Fruit fly (Drosophila melanogaster) S2 (cell line): ENCODE measurements around the gene CG34296.

Experiments used
- CG8478 ChIP-seq: fragments of >200 bp; optimal IDR thresholded peaks from 2 replicates; lab custom pipeline; 2018
- CTCF ChIP-seq, 2 experiments: fragments of >200 bp; optimal IDR thresholded peaks; 2 replicates each; lab custom pipeline; 2018

The CG34296 gene

DNA sequence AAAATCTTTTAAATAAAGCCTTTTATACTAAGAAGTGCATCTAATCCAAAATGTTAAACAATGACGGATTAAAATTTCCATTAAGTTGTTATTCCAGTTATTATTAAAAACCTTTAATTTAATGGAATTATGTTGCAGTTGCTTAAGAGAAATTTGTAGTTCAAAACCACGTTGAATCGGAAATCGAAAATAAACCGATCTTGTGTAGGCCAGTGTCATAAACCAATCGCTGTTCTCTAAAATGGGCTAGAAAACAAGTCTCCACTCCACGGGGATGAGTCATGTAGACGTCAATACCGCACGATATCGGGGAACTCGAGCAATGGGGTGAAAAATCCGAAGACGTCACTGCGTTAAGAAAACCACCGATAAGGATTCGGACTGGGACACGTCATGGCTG, 39.2 kb downstream of the CG34296 start:
- TF ChIP-seq CG8478 (lab: Kevin White, UChicago) (no peak), CTCF (optimal IDR thresholded peaks at IDR 0.05; lab: Kevin White, UChicago) (no peak)

DNA sequence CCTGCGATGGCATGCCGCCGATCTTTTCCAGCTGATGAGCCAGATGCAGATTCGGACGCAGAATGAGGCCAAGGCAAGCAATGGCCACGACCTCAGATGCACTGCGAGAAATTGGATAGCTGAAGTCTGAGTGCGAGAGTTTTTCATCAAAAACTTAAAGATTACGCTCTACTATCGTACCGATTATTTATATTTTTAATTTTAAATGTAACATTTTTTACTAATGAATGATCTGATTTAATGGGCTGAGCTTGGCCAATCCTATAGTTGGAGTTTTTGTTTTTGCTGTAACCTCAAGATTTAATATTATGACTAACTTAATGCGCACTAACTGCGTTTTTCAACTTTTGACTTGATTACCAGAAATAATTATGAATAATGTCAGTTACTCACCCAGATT, 40.0 kb downstream of the CG34296 start:
- TF ChIP-seq CTCF (optimal IDR thresholded peaks at IDR 0.05; lab: Kevin White, UChicago): no peak
- TF ChIP-seq CG8478 (lab: Kevin White, UChicago): no peak

DNA sequence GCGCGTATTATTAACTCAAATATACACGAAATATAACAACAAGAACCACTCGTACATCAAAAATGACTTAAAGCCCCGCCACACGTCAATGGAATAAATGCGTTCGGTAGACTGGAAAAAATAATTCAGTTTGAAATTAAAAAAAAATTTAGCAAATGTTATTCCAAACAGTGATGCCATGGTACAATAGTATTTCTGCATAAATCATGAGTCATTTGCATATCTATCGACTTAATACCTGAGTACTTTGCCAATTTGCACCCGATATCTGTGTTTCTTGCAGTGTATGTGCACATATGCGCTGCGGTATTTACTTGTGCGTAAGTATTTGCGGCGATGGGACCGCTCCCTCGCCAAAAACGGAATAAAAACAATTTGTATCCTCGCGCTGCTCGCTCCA, 40.8 kb downstream of the CG34296 start:
- TF ChIP-seq CG8478 (lab: Kevin White, UChicago) (no peak), CTCF (optimal IDR thresholded peaks at IDR 0.05; lab: Kevin White, UChicago) (no peak)

DNA sequence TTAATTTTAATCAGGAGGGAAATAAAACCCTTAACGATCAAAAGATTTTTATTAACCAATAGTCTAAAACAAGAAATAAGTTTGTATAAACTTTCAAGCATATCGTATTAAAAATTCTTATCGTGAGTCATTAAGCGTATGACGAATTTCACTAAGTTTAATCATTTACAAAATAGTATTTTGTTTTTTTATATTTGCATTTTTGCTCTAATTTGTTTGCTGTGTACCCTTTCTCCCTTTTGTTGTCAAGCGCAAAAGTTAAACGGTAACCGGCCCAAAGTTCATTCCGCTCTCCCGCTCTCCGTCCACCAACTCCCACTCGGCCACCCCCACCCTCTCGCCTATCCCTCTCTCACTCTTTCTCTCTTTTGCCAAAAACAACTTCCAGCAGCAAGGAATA, 41.5 kb downstream of the CG34296 start:
- TF ChIP-seq CTCF (optimal IDR thresholded peaks at IDR 0.05; lab: Kevin White, UChicago) (no peak), CG8478 (lab: Kevin White, UChicago) (no peak)

DNA sequence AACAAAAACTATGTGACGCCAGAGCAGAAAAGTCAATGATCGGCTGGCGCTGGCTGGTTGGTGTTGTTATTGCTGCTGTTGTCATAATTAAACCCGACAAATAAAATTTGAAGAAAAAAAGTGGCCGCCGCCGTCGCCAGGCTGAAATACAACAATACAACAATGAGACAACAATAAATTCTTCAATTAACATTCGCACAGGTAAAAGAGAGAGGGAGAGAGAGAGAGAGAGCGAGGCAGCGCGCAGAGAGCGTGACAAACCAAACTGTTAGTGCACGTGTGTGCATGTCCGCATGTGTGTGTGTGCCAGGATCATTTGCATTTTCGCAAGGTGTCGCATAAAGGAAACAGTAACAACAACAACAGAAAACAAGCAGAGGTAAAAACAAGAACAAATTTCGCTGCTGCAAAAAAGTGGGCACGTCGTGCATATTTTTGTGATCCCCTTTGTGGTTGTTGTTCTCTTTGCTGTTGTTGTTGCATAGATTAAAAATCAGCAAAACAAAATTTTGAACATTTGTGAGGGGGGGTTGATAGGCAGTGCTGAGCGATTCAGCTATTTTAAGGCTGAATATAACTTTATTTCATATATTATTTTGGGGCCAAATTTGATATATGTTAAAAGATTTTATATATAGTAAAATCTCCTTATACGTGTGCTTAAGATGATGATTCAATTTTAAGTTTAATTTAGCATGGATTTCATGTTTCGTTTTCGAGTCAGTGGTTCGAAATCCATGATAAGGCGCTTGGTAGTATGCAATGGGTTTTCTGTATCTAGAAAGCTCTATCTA, 42.1 kb downstream of the CG34296 start:
- TF ChIP-seq CTCF (optimal IDR thresholded peaks at IDR 0.05; lab: Kevin White, UChicago) (no peak), CG8478 (lab: Kevin White, UChicago) (no peak)

DNA sequence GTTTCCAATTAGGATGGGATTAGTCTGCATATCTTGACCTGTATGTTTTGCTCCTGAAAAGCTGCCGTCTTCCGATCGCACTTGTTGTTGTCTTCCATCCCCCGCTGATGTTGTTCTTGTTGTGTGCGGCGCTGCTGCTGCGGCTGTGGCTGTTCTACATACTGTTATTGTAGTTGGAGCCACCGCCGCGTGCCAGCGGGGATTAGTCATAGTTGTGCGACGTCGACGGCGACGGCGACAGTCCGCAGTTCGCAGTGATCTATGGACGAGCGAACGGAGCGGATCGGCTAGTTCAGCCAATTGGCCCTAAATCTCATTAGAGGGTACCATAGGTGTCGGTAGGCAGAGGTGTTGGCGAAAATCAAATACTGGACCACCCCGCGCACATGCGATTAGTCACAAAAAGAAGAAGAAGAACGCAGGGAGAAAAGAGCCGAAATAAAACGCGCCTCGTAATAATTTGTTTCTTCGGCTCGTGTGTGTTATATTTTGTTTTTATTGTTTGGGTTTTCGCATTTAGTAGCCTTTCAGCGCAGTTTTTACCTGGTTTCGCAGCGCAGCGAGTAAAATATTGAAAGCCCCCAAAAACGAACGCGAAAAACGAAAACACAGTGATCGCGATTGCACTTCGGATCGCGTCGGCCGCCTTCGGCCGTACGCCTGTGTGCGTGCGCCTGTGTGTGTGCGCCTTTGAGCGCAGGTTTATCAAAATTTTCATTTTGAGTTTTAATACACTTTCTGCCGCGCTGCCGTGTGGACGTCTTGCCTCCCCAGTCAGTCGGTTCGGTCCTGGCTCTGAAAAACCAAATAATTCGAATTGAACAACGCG, 43.1 kb downstream of the CG34296 start, which contains the start of gene kay:
TSS of gene kay (plus strand) at position 729 of the 829 bp plus-strand sequence.
- TF ChIP-seq CTCF (optimal IDR thresholded peaks at IDR 0.05; lab: Kevin White, UChicago): no peak
- no peak for TF ChIP-seq CG8478 (lab: Kevin White, UChicago)

DNA sequence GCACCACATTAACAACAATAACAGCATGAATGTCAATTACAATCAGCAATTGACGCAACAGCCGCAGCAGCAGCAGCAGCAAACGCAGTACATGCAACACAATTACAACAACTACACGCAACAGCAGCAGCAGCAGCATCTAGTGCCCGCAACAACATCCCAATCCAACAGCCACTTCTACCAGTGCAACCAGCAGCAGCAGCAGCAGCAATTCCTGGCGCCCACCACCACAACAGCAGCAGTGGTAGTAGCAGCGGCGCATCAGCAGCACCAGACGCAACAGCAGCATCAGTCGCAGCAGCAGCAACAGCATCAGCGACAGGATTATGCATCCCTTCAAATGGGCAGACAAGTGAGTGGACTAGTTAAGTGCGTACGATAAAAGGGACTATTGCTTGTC, 44.9 kb downstream of the CG34296 start:
- TF ChIP-seq CTCF (optimal IDR thresholded peaks at IDR 0.05; lab: Kevin White, UChicago) (no peak), CG8478 (lab: Kevin White, UChicago) (no peak)

DNA sequence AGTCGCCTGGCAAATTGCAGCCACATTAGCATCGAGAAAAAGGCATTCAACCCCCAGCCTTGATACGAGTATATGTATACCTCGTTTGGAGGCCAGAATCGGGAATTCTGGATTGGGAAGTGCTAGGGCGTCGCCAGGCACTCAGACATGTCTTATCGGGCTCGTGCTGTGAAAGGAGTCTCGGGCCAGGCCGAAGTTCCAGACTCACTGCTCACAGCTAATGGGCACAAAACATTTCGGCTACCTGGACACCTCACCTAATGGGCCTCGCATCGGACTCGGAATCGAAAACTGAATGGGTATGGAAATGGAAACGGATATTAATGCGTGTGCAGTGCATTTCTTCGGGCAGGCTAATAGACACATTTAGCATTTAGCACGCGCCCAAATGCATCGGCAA, 48.6 kb downstream of the CG34296 start:
- TF ChIP-seq CG8478 (lab: Kevin White, UChicago): no peak
- no peak for TF ChIP-seq CTCF (optimal IDR thresholded peaks at IDR 0.05; lab: Kevin White, UChicago)

DNA sequence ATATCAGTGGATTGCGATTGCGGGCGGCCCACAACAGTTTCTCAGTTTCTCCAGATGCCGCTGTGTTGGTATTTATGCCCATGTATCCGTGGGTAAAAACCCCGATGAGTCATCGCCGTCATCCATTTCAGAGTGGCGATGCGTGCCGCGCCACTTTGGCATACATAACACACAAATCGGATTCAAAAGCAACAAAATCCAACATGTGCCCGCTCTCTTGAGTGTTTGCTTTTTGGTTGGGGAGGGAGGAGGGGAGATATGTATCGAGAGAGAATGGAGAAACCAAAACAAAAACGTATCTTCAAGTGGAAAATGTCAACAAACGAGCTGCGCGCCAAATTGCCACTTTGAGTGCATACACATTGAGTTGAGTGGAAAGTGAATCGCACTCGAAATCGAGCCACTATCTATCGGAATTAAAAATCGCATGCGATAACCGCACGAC, 49.3 kb downstream of the CG34296 start:
- no peak for TF ChIP-seq CTCF (optimal IDR thresholded peaks at IDR 0.05; lab: Kevin White, UChicago)
- peak; percentile 22 for TF ChIP-seq CG8478 (lab: Kevin White, UChicago)

DNA sequence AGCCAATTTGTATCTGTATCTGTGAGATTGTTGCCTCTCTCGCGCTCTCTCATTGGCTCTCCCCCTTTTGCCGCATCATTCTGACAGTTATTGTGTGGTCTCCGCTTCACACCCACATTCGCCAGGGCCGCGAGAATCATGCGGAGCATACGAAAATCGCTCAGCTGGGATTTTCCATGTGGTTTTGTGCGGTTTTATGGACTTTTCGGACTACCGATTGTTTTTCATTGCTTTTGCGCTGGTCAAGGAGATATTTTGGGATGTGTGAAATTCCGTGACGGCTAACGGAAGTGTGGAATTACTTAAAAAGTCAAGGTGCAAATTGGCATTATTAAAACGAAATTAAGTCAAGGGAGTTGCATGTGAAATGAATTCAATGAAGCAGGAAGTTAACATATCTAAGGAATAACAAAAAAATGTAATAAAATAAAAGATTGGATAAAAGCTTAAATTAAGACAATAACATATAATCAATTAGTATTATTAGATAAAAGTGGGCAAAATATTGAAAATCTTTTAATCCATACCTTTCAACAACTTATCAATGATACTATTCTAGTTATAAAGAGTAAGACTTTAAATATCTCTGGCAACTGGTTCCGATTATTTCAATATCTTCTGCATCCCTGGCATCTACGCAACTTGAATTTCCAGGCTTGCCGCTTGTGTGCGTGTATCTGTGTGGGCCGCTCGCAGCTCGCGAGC, 49.9 kb downstream of the CG34296 start:
- TF ChIP-seq CG8478 (lab: Kevin White, UChicago) (no peak), CTCF (optimal IDR thresholded peaks at IDR 0.05; lab: Kevin White, UChicago) (no peak)
